Fruit fly (Drosophila melanogaster) whole organism, wandering third instar larva: ENCODE data around the gene loj.
A peak's percentile ranks its signal among the peaks of the same experiment; 100 is the strongest.

ENCODE experiments used
- Abd-B ChIP-seq: fragments of >200 bp; optimal IDR thresholded peaks from 2 replicates; lab custom pipeline; 2017; ENCODE audit warnings: missing biosample characterization, missing genetic modification characterization
- CG32264 ChIP-seq: fragments of 200-800 bp; sonication (Bioruptor generic); optimal IDR thresholded peaks from 2 replicates; lab custom pipeline; 2016; ENCODE audit warnings: missing biosample characterization, missing genetic modification characterization
- CG9705 ChIP-seq: fragments of 200-800 bp; sonication (Bioruptor generic); optimal IDR thresholded peaks from 2 replicates; lab custom pipeline; 2018; ENCODE audit warnings: missing biosample characterization, mild to moderate bottlenecking, missing genetic modification characterization
- CrebA ChIP-seq: fragments of 200-800 bp; sonication (Bioruptor generic); optimal IDR thresholded peaks from 2 replicates; lab custom pipeline; 2016; ENCODE audit warnings: missing biosample characterization, mild to moderate bottlenecking, missing genetic modification characterization, borderline replicate concordance
- Dfd ChIP-seq: fragments of >200 bp; optimal IDR thresholded peaks from 2 replicates; lab custom pipeline; 2017; ENCODE audit warnings: missing biosample characterization, missing genetic modification characterization
- Dif ChIP-seq: fragments of 200-275, 200-300 bp; sonication (Bioruptor generic); optimal IDR thresholded peaks from 2 replicates; lab custom pipeline; 2018; ENCODE audit warnings: missing biosample characterization, missing genetic modification characterization; ENCODE audit not compliant: partially characterized antibody
- HLH106 ChIP-seq: fragments of 200-800 bp; optimal IDR thresholded peaks from 3 replicates; lab custom pipeline; 2019; ENCODE audit warnings: missing biosample characterization, mild to moderate bottlenecking, missing genetic modification characterization, moderate library complexity
- Hnf4 ChIP-seq: fragments of 200-800 bp; sonication (Bioruptor generic); optimal IDR thresholded peaks from 2 replicates; lab custom pipeline; 2016; ENCODE audit warnings: missing biosample characterization, mild to moderate bottlenecking, missing genetic modification characterization
- Hr78 ChIP-seq: fragments of >200 bp; optimal IDR thresholded peaks from 2 replicates; lab custom pipeline; 2017; ENCODE audit warnings: missing biosample characterization, missing genetic modification characterization
- Hr83 ChIP-seq: fragments of 200-300 bp; sonication (Bioruptor generic); optimal IDR thresholded peaks from 2 replicates; lab custom pipeline; 2016; ENCODE audit warnings: missing biosample characterization, mild to moderate bottlenecking, missing genetic modification characterization, moderate library complexity; ENCODE audit not compliant: poor library complexity, severe bottlenecking
- Jra ChIP-seq: sonication (Bioruptor generic); optimal IDR thresholded peaks from 2 replicates; lab custom pipeline; 2016; ENCODE audit warnings: missing biosample characterization, missing genetic modification characterization
- Mio ChIP-seq: sonication (Bioruptor generic); optimal IDR thresholded peaks from 2 replicates; lab custom pipeline; 2016; ENCODE audit warnings: missing biosample characterization, missing genetic modification characterization
- Myc ChIP-seq: fragments of >200 bp; optimal IDR thresholded peaks from 2 replicates; lab custom pipeline; 2017
- N ChIP-seq: fragments of >200 bp; optimal IDR thresholded peaks from 2 replicates; lab custom pipeline; 2018; ENCODE audit warnings: missing biosample characterization, missing external identifiers, missing genetic modification characterization
- OdsH ChIP-seq: fragments of 200-800 bp; sonication (Bioruptor generic); optimal IDR thresholded peaks from 2 replicates; lab custom pipeline; 2016; ENCODE audit warnings: missing biosample characterization, mild to moderate bottlenecking, missing genetic modification characterization
- Rel ChIP-seq, 2 experiments: fragments of 200-800 bp; sonication (Bioruptor generic) in 1 of 2; optimal IDR thresholded peaks; 2 replicates in 1 of 2; 3 replicates in 1 of 2; lab custom pipeline; 2016 to 2019; ENCODE audit warnings: mild to moderate bottlenecking in 2 of 2, missing biosample characterization in 2 of 2, missing genetic modification characterization in 2 of 2, moderate library complexity in 1 of 2
- Vsx2 ChIP-seq: fragments of 200-300, 225-300 bp; sonication (Bioruptor generic); optimal IDR thresholded peaks from 2 replicates; lab custom pipeline; 2018; ENCODE audit warnings: missing biosample characterization, missing genetic modification characterization; ENCODE audit not compliant: partially characterized antibody
- br ChIP-seq: fragments of 200-800 bp; sonication (Bioruptor generic); optimal IDR thresholded peaks from 2 replicates; lab custom pipeline; 2016; ENCODE audit warnings: missing biosample characterization, missing genetic modification characterization
- brk ChIP-seq: fragments of 200-800 bp; sonication (Bioruptor generic); optimal IDR thresholded peaks from 2 replicates; lab custom pipeline; 2016; ENCODE audit warnings: missing biosample characterization, mild to moderate bottlenecking, missing genetic modification characterization
- dl ChIP-seq, 2 experiments: fragments of 175-275, 200-275 bp in 1 of 2; fragments of 200-275 bp in 1 of 2; sonication (Bioruptor generic); optimal IDR thresholded peaks; lab custom pipeline; 2018; ENCODE audit warnings: mild to moderate bottlenecking in 2 of 2, missing biosample characterization in 2 of 2, missing genetic modification characterization in 2 of 2, moderate library complexity in 2 of 2; ENCODE audit not compliant: partially characterized antibody in 2 of 2, insufficient read depth in 1 of 2
- dmrt93B ChIP-seq: fragments of 200-800 bp; sonication (Bioruptor generic); optimal IDR thresholded peaks from 2 replicates; lab custom pipeline; 2018; ENCODE audit warnings: missing biosample characterization, mild to moderate bottlenecking, missing genetic modification characterization
- dsf ChIP-seq: sonication (Bioruptor generic); optimal IDR thresholded peaks from 2 replicates; lab custom pipeline; 2016; ENCODE audit warnings: missing biosample characterization, missing genetic modification characterization, borderline replicate concordance
- ey ChIP-seq: fragments of 200-800 bp; sonication (Bioruptor generic); optimal IDR thresholded peaks from 2 replicates; lab custom pipeline; 2016; ENCODE audit warnings: missing biosample characterization, missing genetic modification characterization
- foxo ChIP-seq, 2 experiments: fragments of 200-800 bp; sonication (Bioruptor generic); optimal IDR thresholded peaks; 2 replicates in 1 of 2; 3 replicates in 1 of 2; lab custom pipeline; 2016 to 2017; ENCODE audit warnings: missing biosample characterization in 2 of 2, missing genetic modification characterization in 2 of 2
- fru ChIP-seq: fragments of 200-800 bp; sonication (Bioruptor generic); optimal IDR thresholded peaks from 3 replicates; lab custom pipeline; 2016; ENCODE audit warnings: missing biosample characterization, mild to moderate bottlenecking, missing genetic modification characterization
- h ChIP-seq: fragments of 200-800 bp; sonication (Bioruptor generic); optimal IDR thresholded peaks from 3 replicates; lab custom pipeline; 2016; ENCODE audit warnings: missing biosample characterization, mild to moderate bottlenecking, missing genetic modification characterization
- lola ChIP-seq: fragments of >200 bp; optimal IDR thresholded peaks from 2 replicates; lab custom pipeline; 2017; ENCODE audit warnings: missing biosample characterization, missing genetic modification characterization
- pan ChIP-seq: fragments of >200 bp; optimal IDR thresholded peaks from 2 replicates; lab custom pipeline; 2017
- psq ChIP-seq: fragments of 200-800 bp; sonication (Bioruptor generic); optimal IDR thresholded peaks from 3 replicates; lab custom pipeline; 2017; ENCODE audit warnings: missing biosample characterization, mild to moderate bottlenecking, missing genetic modification characterization, moderate library complexity
- rgr ChIP-seq: fragments of 200-800 bp; sonication (Bioruptor generic); optimal IDR thresholded peaks from 3 replicates; lab custom pipeline; 2016; ENCODE audit warnings: missing biosample characterization, mild to moderate bottlenecking, missing genetic modification characterization
- sage ChIP-seq: fragments of 200-800 bp; sonication (Bioruptor generic); optimal IDR thresholded peaks from 2 replicates; lab custom pipeline; 2016; ENCODE audit warnings: missing biosample characterization, mild to moderate bottlenecking, missing genetic modification characterization
- sv ChIP-seq: fragments of 200-800 bp; sonication (Bioruptor generic); optimal IDR thresholded peaks from 3 replicates; lab custom pipeline; 2016; ENCODE audit warnings: missing biosample characterization, missing genetic modification characterization
- tai ChIP-seq: sonication (Bioruptor generic); optimal IDR thresholded peaks from 2 replicates; lab custom pipeline; 2016; ENCODE audit warnings: missing biosample characterization, missing genetic modification characterization
- usp ChIP-seq: fragments of >200 bp; optimal IDR thresholded peaks from 2 replicates; lab custom pipeline; 2017; ENCODE audit warnings: missing biosample characterization, missing genetic modification characterization
- woc ChIP-seq: sonication (Bioruptor generic); optimal IDR thresholded peaks from 2 replicates; lab custom pipeline; 2016; ENCODE audit warnings: missing biosample characterization, mild to moderate bottlenecking, missing genetic modification characterization

loj gene

DNA sequence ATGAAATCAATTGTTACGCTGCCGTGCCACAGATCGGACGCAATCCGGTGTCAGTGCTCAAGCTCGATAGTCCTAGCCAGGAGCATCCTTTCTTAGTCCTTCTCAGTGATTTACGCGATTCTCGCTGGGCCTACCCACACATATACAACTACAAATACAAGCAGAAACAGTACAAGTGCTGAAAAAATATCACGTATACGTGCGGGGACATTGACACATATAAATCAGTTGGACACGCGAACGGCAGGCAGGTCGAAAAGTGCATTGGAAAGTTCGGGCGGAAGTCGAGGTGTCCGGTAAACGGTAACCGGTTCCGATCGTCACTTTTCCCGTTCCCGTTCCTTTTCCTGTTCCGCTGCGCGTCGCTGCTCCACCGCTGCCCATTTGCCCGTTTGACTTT, 16.7 kb downstream of the loj start:
- TF ChIP-seq woc (GFP tag; lab: Kevin White, UChicago) (no peak), OdsH (GFP tag; lab: Kevin White, UChicago) (no peak), fru (GFP tag; lab: Kevin White, UChicago) (no peak), ey (no peak), psq (no peak), dmrt93B (GFP tag; lab: Kevin White, UChicago) (no peak), Jra (GFP tag; lab: Kevin White, UChicago) (no peak), lola (GFP tag; lab: Kevin White, UChicago) (no peak), dl (GFP tag; optimal IDR thresholded peaks at IDR 0.05; lab: Kevin White, UChicago; ENCODE audit: insufficient read depth in 1 of 2, partially characterized antibody in 2 of 2) (no peak), br (no peak), Hr83 (GFP tag; lab: Kevin White, UChicago) (no peak), Dif (GFP tag; lab: Kevin White, UChicago) (no peak)

DNA sequence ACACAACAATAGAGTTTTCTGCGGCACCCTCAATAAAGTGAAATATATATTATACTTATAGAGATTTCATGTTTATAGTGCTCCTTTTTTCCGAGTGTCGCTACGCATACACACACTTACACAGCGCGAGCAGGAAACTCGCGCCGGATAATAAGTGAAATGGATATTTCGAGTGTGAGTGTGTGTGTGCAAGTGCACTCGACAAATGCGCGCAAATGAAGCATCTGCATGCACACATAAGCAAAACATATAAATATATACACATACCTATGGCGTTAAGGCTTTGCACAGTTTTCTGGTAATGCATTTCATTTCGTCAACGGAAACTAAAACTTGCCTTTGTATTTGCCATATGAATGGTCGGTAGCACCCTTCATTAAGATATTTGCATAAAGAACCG, 20.7 kb downstream of the loj start:
- no peak for TF ChIP-seq h (GFP tag; lab: Kevin White, UChicago)
- no peak for TF ChIP-seq CrebA (GFP tag; lab: Kevin White, UChicago)
- TF ChIP-seq sage = no peak
- TF ChIP-seq ey = no peak
- TF ChIP-seq CG32264 = no peak
- TF ChIP-seq woc (GFP tag; lab: Kevin White, UChicago) = no peak
- TF ChIP-seq CG9705 (GFP tag; lab: Kevin White, UChicago) = no peak
- no peak for TF ChIP-seq Mio (GFP tag; lab: Kevin White, UChicago)
- TF ChIP-seq dmrt93B (GFP tag; lab: Kevin White, UChicago) = no peak
- no peak for TF ChIP-seq rgr (GFP tag; lab: Kevin White, UChicago)
- no peak for TF ChIP-seq Hr83 (GFP tag; lab: Kevin White, UChicago)
- no peak for TF ChIP-seq pan
- no peak for TF ChIP-seq sv (GFP tag; lab: Kevin White, UChicago)
- TF ChIP-seq brk (GFP tag; lab: Kevin White, UChicago) = no peak
- no peak for TF ChIP-seq Dfd
- TF ChIP-seq Dif (GFP tag; lab: Kevin White, UChicago) = no peak
- TF ChIP-seq tai (GFP tag; lab: Kevin White, UChicago) = no peak
- TF ChIP-seq Vsx2 = no peak
- TF ChIP-seq fru (GFP tag; lab: Kevin White, UChicago) = no peak
- TF ChIP-seq HLH106 (tag; lab: Kevin White, UChicago) = no peak

- TF ChIP-seq usp (GFP tag; lab: Kevin White, UChicago) (no peak), Jra (GFP tag; lab: Kevin White, UChicago) (no peak), CG32264 (no peak), Hr78 (no peak), dsf (GFP tag; lab: Kevin White, UChicago) (no peak), Hnf4 (GFP tag; lab: Kevin White, UChicago) (no peak), CG9705 (GFP tag; lab: Kevin White, UChicago) (no peak), Vsx2 (no peak)
Observed at dm6 chr3L:6116881-6117280, 22.1 kb downstream of the loj start.

- TF ChIP-seq rgr (GFP tag; lab: Kevin White, UChicago) = peak; percentile 33
- TF ChIP-seq dsf (GFP tag; lab: Kevin White, UChicago) = no peak
- no peak for TF ChIP-seq N (GFP tag; lab: Kevin White, UChicago)
- no peak for TF ChIP-seq h (GFP tag; lab: Kevin White, UChicago)
- TF ChIP-seq sv (GFP tag; lab: Kevin White, UChicago) = peak; percentile 4
- no peak for TF ChIP-seq Hr78
- TF ChIP-seq dl (GFP tag; optimal IDR thresholded peaks at IDR 0.05; lab: Kevin White, UChicago; ENCODE audit: insufficient read depth in 1 of 2, partially characterized antibody in 2 of 2) = no peak
- TF ChIP-seq OdsH (GFP tag; lab: Kevin White, UChicago) = no peak
- no peak for TF ChIP-seq psq
- no peak for TF ChIP-seq brk (GFP tag; lab: Kevin White, UChicago)
- peak; percentile 20 for TF ChIP-seq fru (GFP tag; lab: Kevin White, UChicago)
- no peak for TF ChIP-seq Abd-B (GFP tag; lab: Kevin White, UChicago)
- TF ChIP-seq dmrt93B (GFP tag; lab: Kevin White, UChicago) = peak; percentile 17
- no peak for TF ChIP-seq Jra (GFP tag; lab: Kevin White, UChicago)
- TF ChIP-seq Vsx2 = no peak
- TF ChIP-seq CrebA (GFP tag; lab: Kevin White, UChicago) = no peak
- no peak for TF ChIP-seq pan
- TF ChIP-seq tai (GFP tag; lab: Kevin White, UChicago) = no peak
- no peak for TF ChIP-seq sage
- TF ChIP-seq HLH106 (tag; lab: Kevin White, UChicago) = peak; percentile 50
- TF ChIP-seq Myc (lab: Kevin White, UChicago) = peak; percentile 86
- TF ChIP-seq foxo (GFP tag; optimal IDR thresholded peaks at IDR 0.05; lab: Kevin White, UChicago) = no peak
- TF ChIP-seq Rel (GFP tag; optimal IDR thresholded peaks at IDR 0.05; lab: Kevin White, UChicago) = no peak
- TF ChIP-seq Rel (tag; optimal IDR thresholded peaks at IDR 0.05; lab: Kevin White, UChicago) = no peak
- TF ChIP-seq Mio (GFP tag; lab: Kevin White, UChicago) = no peak
- peak; percentile 32 for TF ChIP-seq CG9705 (GFP tag; lab: Kevin White, UChicago)
- TF ChIP-seq ey = no peak
- TF ChIP-seq, all 38 proteins: peak for 7
Observed at dm6 chr3L:6124616-6125408, 30.0 kb downstream of the loj start.
